Fruit fly (Drosophila melanogaster): Measurements from ENCODE around the gene CG18596.

- TF ChIP-seq usp (GFP tag; optimal IDR thresholded peaks at IDR 0.05) (no peak), pan (optimal IDR thresholded peaks at IDR 0.05) (no peak), CG8478 (optimal IDR thresholded peaks at IDR 0.05) (no peak), psq (optimal IDR thresholded peaks at IDR 0.05) (no peak)
Measured at dm6 chr3R:22379942-22380341, 4.2 kb downstream of the CG18596 start, which contains the start of gene CG34149.
